Worm (Caenorhabditis elegans) whole organism, young adult: ENCODE data around the gene ZK899.7.

Experiments used
- B0261.1 ChIP-seq: sonication (generic microtip); optimal IDR thresholded peaks from 2 replicates; lab custom pipeline; 2016; ENCODE audit warnings: mild to moderate bottlenecking, missing genetic modification characterization, moderate library complexity, missing compliant biosample characterization
- F37B4.10 ChIP-seq: fragments of 200-800 bp; sonication (Bioruptor generic); IDR thresholded peaks from 2 replicates; pipeline ENCODE4 v1.3.6; 2022; ENCODE audit warnings: missing genetic modification characterization, missing compliant biosample characterization
- F55B11.4 ChIP-seq: sonication (generic microtip); optimal IDR thresholded peaks from 2 replicates; lab custom pipeline; 2016; ENCODE audit warnings: missing compliant biosample characterization, missing genetic modification characterization, borderline replicate concordance; ENCODE audit not compliant: insufficient read depth
- F57C9.4 ChIP-seq: sonication (generic microtip); optimal IDR thresholded peaks from 2 replicates; lab custom pipeline; 2017; ENCODE audit warnings: mild to moderate bottlenecking, missing genetic modification characterization, missing compliant biosample characterization
- Y67H2A.10 ChIP-seq: fragments of 200-800 bp; sonication (Bioruptor generic); conservative IDR thresholded peaks from 2 replicates; pipeline ENCODE4 v1.3.6; 2022; ENCODE audit warnings: missing genetic modification reagents, missing genetic modification characterization, missing compliant biosample characterization
- ama-1 ChIP-seq, 3 experiments: fragments of 150-350 bp in 1 of 3; sonication (generic microtip) in 2 of 3; optimal IDR thresholded peaks; 2 replicates each; lab custom pipeline; 2014 to 2018; ENCODE audit warnings: missing biosample characterization in 2 of 3, missing genetic modification characterization in 2 of 3, missing genetic modification reagents in 2 of 3
- athp-1 ChIP-seq: sonication (generic microtip); optimal IDR thresholded peaks from 2 replicates; lab custom pipeline; 2017; ENCODE audit warnings: mild to moderate bottlenecking, missing genetic modification characterization, missing compliant biosample characterization
- attf-3 ChIP-seq: fragments of 200-800 bp; sonication (Bioruptor generic); conservative IDR thresholded peaks from 2 replicates; pipeline ENCODE4 v1.3.6; 2022; ENCODE audit warnings: missing genetic modification reagents, missing genetic modification characterization, missing compliant biosample characterization
- attf-5 ChIP-seq: fragments of 200-800 bp; sonication (Bioruptor generic); optimal IDR thresholded peaks from 2 replicates; lab custom pipeline; 2018; ENCODE audit warnings: mild to moderate bottlenecking, missing genetic modification characterization, missing compliant biosample characterization
- attf-6 ChIP-seq: fragments of 200-800 bp; sonication (Bioruptor generic); IDR thresholded peaks from 2 replicates; pipeline ENCODE4 v1.3.6; 2022; ENCODE audit warnings: missing genetic modification reagents, missing genetic modification characterization, missing compliant biosample characterization
- bed-2 ChIP-seq: fragments of 200-800 bp; sonication (Bioruptor generic); IDR thresholded peaks from 2 replicates; pipeline ENCODE4 v1.3.6; 2022; ENCODE audit warnings: missing genetic modification reagents, missing genetic modification characterization, missing compliant biosample characterization
- cebp-1 ChIP-seq, 2 experiments: fragments of 200-800 bp in 1 of 2; sonication (Bioruptor generic) in 1 of 2; sonication (generic microtip) in 1 of 2; IDR thresholded peaks in 1 of 2; optimal IDR thresholded peaks in 1 of 2; 2 replicates each; pipeline versions ENCODE4 v1.3.6 to Lab custom; 2017 to 2022; ENCODE audit warnings: missing compliant biosample characterization in 2 of 2, missing genetic modification characterization in 2 of 2, mild to moderate bottlenecking in 1 of 2, missing genetic modification reagents in 1 of 2, moderate library complexity in 1 of 2
- cebp-2 ChIP-seq: fragments of 200-800 bp; sonication (Bioruptor generic); IDR thresholded peaks from 2 replicates; pipeline ENCODE4 v1.3.6; 2022; ENCODE audit warnings: missing genetic modification characterization, missing compliant biosample characterization
- ceh-100 ChIP-seq: fragments of 200-800 bp; sonication (Bioruptor generic); IDR thresholded peaks from 2 replicates; pipeline ENCODE4 v1.3.6; 2022; ENCODE audit warnings: missing genetic modification reagents, missing genetic modification characterization, missing compliant biosample characterization
- ceh-40 ChIP-seq: fragments of 200-800 bp; sonication (Bioruptor generic); IDR thresholded peaks from 2 replicates; pipeline ENCODE4 v1.3.6; 2022; ENCODE audit warnings: missing genetic modification characterization, missing compliant biosample characterization
- ceh-58 ChIP-seq: fragments of 200-800 bp; sonication (Bioruptor generic); IDR thresholded peaks from 2 replicates; pipeline ENCODE4 v1.3.6; 2022; ENCODE audit warnings: missing genetic modification characterization, missing compliant biosample characterization
- dpff-1 ChIP-seq: sonication (generic microtip); optimal IDR thresholded peaks from 2 replicates; lab custom pipeline; 2017; ENCODE audit warnings: mild to moderate bottlenecking, missing genetic modification characterization, missing compliant biosample characterization
- dpl-1 ChIP-seq: fragments of 150-350 bp; optimal IDR thresholded peaks from 2 replicates; lab custom pipeline; 2014; ENCODE audit warnings: missing biosample characterization, missing genetic modification reagents, missing genetic modification characterization
- efl-1 ChIP-seq: fragments of 150-350 bp; optimal IDR thresholded peaks from 2 replicates; lab custom pipeline; 2014; ENCODE audit warnings: missing biosample characterization, missing genetic modification reagents, missing genetic modification characterization
- egrh-3 ChIP-seq: fragments of 200-800 bp; sonication (Bioruptor generic); IDR thresholded peaks from 2 replicates; pipeline ENCODE4 v1.3.6; 2022; ENCODE audit warnings: missing genetic modification reagents, missing genetic modification characterization, missing compliant biosample characterization
- hmg-1.2 ChIP-seq: fragments of 200-800 bp; sonication (Bioruptor generic); IDR thresholded peaks from 2 replicates; pipeline ENCODE4 v1.3.6; 2022; ENCODE audit warnings: missing genetic modification reagents, missing genetic modification characterization, missing compliant biosample characterization
- hrde-1 ChIP-seq: sonication (generic microtip); optimal IDR thresholded peaks from 2 replicates; lab custom pipeline; 2016; ENCODE audit warnings: missing genetic modification characterization, mild to moderate bottlenecking, missing compliant biosample characterization, moderate library complexity, missing genotype, missing genetic modification reagents, borderline replicate concordance
- hsf-1 ChIP-seq: fragments of 200-800 bp; sonication (Bioruptor generic); IDR thresholded peaks from 2 replicates; pipeline ENCODE4 v1.3.6; 2022; ENCODE audit warnings: missing genetic modification reagents, missing genetic modification characterization, missing compliant biosample characterization
- let-526 ChIP-seq: fragments of 200-800 bp; sonication (Bioruptor generic); IDR thresholded peaks from 2 replicates; pipeline ENCODE4 v1.3.6; 2022; ENCODE audit warnings: missing genetic modification reagents, missing genetic modification characterization, missing compliant biosample characterization
- let-607 ChIP-seq, 2 experiments: fragments of 200-800 bp in 1 of 2; sonication (Bioruptor generic) in 1 of 2; sonication (generic microtip) in 1 of 2; optimal IDR thresholded peaks; 2 replicates each; lab custom pipeline; 2016 to 2018; ENCODE audit warnings: mild to moderate bottlenecking in 2 of 2, missing compliant biosample characterization in 2 of 2, missing genetic modification characterization in 2 of 2, moderate library complexity in 2 of 2, missing genotype in 1 of 2
- lin-26 ChIP-seq: fragments of 200-800 bp; sonication (Bioruptor generic); IDR thresholded peaks from 2 replicates; pipeline ENCODE4 v1.3.6; 2022; ENCODE audit warnings: missing genetic modification reagents, missing genetic modification characterization, missing compliant biosample characterization
- lin-40 ChIP-seq: sonication (generic microtip); optimal IDR thresholded peaks from 2 replicates; lab custom pipeline; 2016; ENCODE audit warnings: missing genetic modification characterization, mild to moderate bottlenecking, missing compliant biosample characterization, missing genotype, missing genetic modification reagents
- lir-1 ChIP-seq: fragments of 200-800 bp; sonication (Bioruptor generic); conservative IDR thresholded peaks from 2 replicates; pipeline ENCODE4 v1.3.6; 2022; ENCODE audit warnings: missing genetic modification reagents, missing genetic modification characterization, missing compliant biosample characterization
- lsy-27 ChIP-seq: sonication (generic microtip); optimal IDR thresholded peaks from 2 replicates; lab custom pipeline; 2017; ENCODE audit warnings: missing genetic modification characterization, mild to moderate bottlenecking, missing compliant biosample characterization, antibody characterized with exemption, missing genotype, borderline replicate concordance; ENCODE audit not compliant: insufficient read depth
- madf-3 ChIP-seq: fragments of 200-800 bp; sonication (Bioruptor generic); IDR thresholded peaks from 2 replicates; pipeline ENCODE4 v1.3.6; 2022; ENCODE audit warnings: missing genetic modification reagents, missing genetic modification characterization, missing compliant biosample characterization
- mcd-1 ChIP-seq: fragments of 200-800 bp; sonication (Bioruptor generic); IDR thresholded peaks from 2 replicates; pipeline ENCODE4 v1.3.6; 2022; ENCODE audit warnings: missing genetic modification reagents, missing genetic modification characterization, missing compliant biosample characterization
- mel-28 ChIP-seq: sonication (generic microtip); optimal IDR thresholded peaks from 2 replicates; lab custom pipeline; 2016; ENCODE audit warnings: borderline replicate concordance, mild to moderate bottlenecking, missing genetic modification characterization, missing compliant biosample characterization
- nhr-179 ChIP-seq: sonication (generic microtip); optimal IDR thresholded peaks from 2 replicates; lab custom pipeline; 2016; ENCODE audit warnings: mild to moderate bottlenecking, missing genetic modification characterization, missing compliant biosample characterization
- nhr-90 ChIP-seq: sonication (generic microtip); optimal IDR thresholded peaks from 2 replicates; lab custom pipeline; 2016; ENCODE audit warnings: missing genotype, mild to moderate bottlenecking, missing genetic modification characterization, missing compliant biosample characterization
- repo-1 ChIP-seq: sonication (generic microtip); optimal IDR thresholded peaks from 2 replicates; lab custom pipeline; 2017; ENCODE audit warnings: mild to moderate bottlenecking, missing genetic modification characterization, missing compliant biosample characterization
- sea-2 ChIP-seq: fragments of 200-800 bp; sonication (Bioruptor generic); IDR thresholded peaks from 2 replicates; pipeline ENCODE4 v1.3.6; 2022; ENCODE audit warnings: missing genetic modification characterization, missing compliant biosample characterization
- snpc-1.1 ChIP-seq: sonication (generic microtip); optimal IDR thresholded peaks from 2 replicates; lab custom pipeline; 2017; ENCODE audit warnings: missing genetic modification characterization, mild to moderate bottlenecking, missing compliant biosample characterization, antibody characterized with exemption, moderate library complexity, missing genotype, missing genetic modification reagents; ENCODE audit not compliant: insufficient read depth
- somi-1 ChIP-seq: fragments of 200-800 bp; sonication (Bioruptor generic); optimal IDR thresholded peaks from 2 replicates; lab custom pipeline; 2018; ENCODE audit warnings: mild to moderate bottlenecking, missing genetic modification characterization, missing compliant biosample characterization
- tlf-1 ChIP-seq: fragments of 200-800 bp; sonication (Bioruptor generic); optimal IDR thresholded peaks from 2 replicates; lab custom pipeline; 2018; ENCODE audit warnings: mild to moderate bottlenecking, missing genetic modification characterization, missing compliant biosample characterization
- zfh-2 ChIP-seq: fragments of 200-800 bp; sonication (Bioruptor generic); conservative IDR thresholded peaks from 2 replicates; pipeline ENCODE4 v1.3.6; 2022; ENCODE audit warnings: missing genetic modification reagents, missing genetic modification characterization, missing compliant biosample characterization
- ztf-26 ChIP-seq: sonication (generic microtip); optimal IDR thresholded peaks from 2 replicates; lab custom pipeline; 2017; ENCODE audit warnings: missing genetic modification characterization, missing compliant biosample characterization
- ztf-28 ChIP-seq: fragments of 200-800 bp; sonication (Bioruptor generic); IDR thresholded peaks from 2 replicates; pipeline ENCODE4 v1.3.6; 2022; ENCODE audit warnings: missing genetic modification reagents, missing genetic modification characterization, missing compliant biosample characterization
- ztf-6 ChIP-seq: fragments of 200-800 bp; sonication (Bioruptor generic); IDR thresholded peaks from 2 replicates; pipeline ENCODE4 v1.3.6; 2022; ENCODE audit warnings: missing genetic modification reagents, missing genetic modification characterization, missing compliant biosample characterization

ZK899.7 gene

ce11 chrX:9405922-9406321 lies 43.3 kb downstream of the ZK899.7 start (continued):
- TF ChIP-seq let-526 (GFP tag; lab: Robert Waterston, UW) (no peak), F55B11.4 (tag; lab: Kevin White, UChicago) (no peak)
- TF ChIP-seq, all 124 proteins: peak for 0

- TF ChIP-seq somi-1 (GFP tag; lab: Kevin White, UChicago) (peak; percentile 38), ama-1 (optimal IDR thresholded peaks at IDR 0.05; lab: Kevin White, UChicago) (no peak), ama-1 (GFP tag; optimal IDR thresholded peaks at IDR 0.05; lab: Kevin White, UChicago) (no peak), ztf-26 (peak; percentile 3), lin-40 (tag; lab: Kevin White, UChicago) (peak; percentile 10), attf-6 (no peak), zfh-2 (GFP tag; lab: Robert Waterston, UW) (no peak)
Measured at ce11 chrX:9403622-9404255, 45.5 kb downstream of the ZK899.7 start.

- TF ChIP-seq B0261.1 (tag; lab: Kevin White, UChicago) (no peak), F57C9.4 (tag; lab: Kevin White, UChicago) (no peak), ztf-28 (GFP tag; lab: Robert Waterston, UW) (no peak), dpff-1 (tag; lab: Kevin White, UChicago) (no peak), let-607 (tag; optimal IDR thresholded peaks at IDR 0.05; lab: Kevin White, UChicago) (no peak), tlf-1 (GFP tag; lab: Kevin White, UChicago) (no peak), nhr-179 (tag; lab: Kevin White, UChicago) (no peak), madf-3 (GFP tag; lab: Robert Waterston, UW) (no peak), cebp-1 (GFP tag; IDR thresholded peaks at IDR 0.05; lab: Robert Waterston, UW) (no peak), cebp-1 (tag; optimal IDR thresholded peaks at IDR 0.05; lab: Kevin White, UChicago) (no peak), F37B4.10 (GFP tag; lab: Robert Waterston, UW) (no peak), ztf-6 (GFP tag; lab: Robert Waterston, UW) (no peak), ceh-100 (GFP tag; lab: Robert Waterston, UW) (no peak), ztf-26 (no peak), lir-1 (GFP tag; lab: Robert Waterston, UW) (no peak), attf-3 (GFP tag; lab: Robert Waterston, UW) (no peak), nhr-90 (tag; lab: Kevin White, UChicago) (no peak), efl-1 (GFP tag; lab: Kevin White, UChicago) (no peak), mcd-1 (GFP tag; lab: Robert Waterston, UW) (no peak), lin-26 (GFP tag; lab: Robert Waterston, UW) (no peak), dpl-1 (GFP tag; lab: Kevin White, UChicago) (no peak)
Measured at ce11 chrX:9402464-9402863, 46.8 kb downstream of the ZK899.7 start.

- no peak for TF ChIP-seq dpff-1 (tag; lab: Kevin White, UChicago)
- TF ChIP-seq attf-5 (GFP tag; lab: Kevin White, UChicago) = no peak
- no peak for TF ChIP-seq lsy-27 (tag; lab: Kevin White, UChicago)
- no peak for TF ChIP-seq snpc-1.1 (tag; lab: Kevin White, UChicago)
- TF ChIP-seq hsf-1 (GFP tag; lab: Robert Waterston, UW) = no peak
- no peak for TF ChIP-seq egrh-3
- no peak for TF ChIP-seq Y67H2A.10
- no peak for TF ChIP-seq ceh-58 (GFP tag; lab: Robert Waterston, UW)
- no peak for TF ChIP-seq mel-28 (tag; lab: Kevin White, UChicago)
- TF ChIP-seq ceh-40 = no peak
- TF ChIP-seq bed-2 (GFP tag; lab: Robert Waterston, UW) = no peak
- no peak for TF ChIP-seq hmg-1.2
- no peak for TF ChIP-seq repo-1 (tag; lab: Kevin White, UChicago)
- TF ChIP-seq athp-1 (tag; lab: Kevin White, UChicago) = no peak
- TF ChIP-seq hrde-1 (tag; lab: Kevin White, UChicago) = no peak
- no peak for TF ChIP-seq cebp-2 (GFP tag; lab: Robert Waterston, UW)
- TF ChIP-seq sea-2 (GFP tag; lab: Robert Waterston, UW) = no peak
Measured at ce11 chrX:9401963-9402362, 47.3 kb downstream of the ZK899.7 start.
